Worm (Caenorhabditis elegans) whole organism, early embryonic: ENCODE results near the gene Y62H9A.16.

ENCODE experiments used
- aly-1 ChIP-seq: sonication (generic microtip); optimal IDR thresholded peaks from 2 replicates; lab custom pipeline; 2016; ENCODE audit warnings: missing genetic modification characterization, missing compliant biosample characterization
- ama-1 ChIP-seq: fragments of 150-350 bp; optimal IDR thresholded peaks from 2 replicates; lab custom pipeline; 2014
- ceh-13 ChIP-seq: fragments of 200-800 bp; sonication (Bioruptor generic); optimal IDR thresholded peaks from 2 replicates; lab custom pipeline; 2018; ENCODE audit warnings: mild to moderate bottlenecking, missing genetic modification characterization, missing compliant biosample characterization
- ets-7 ChIP-seq: sonication (generic microtip); optimal IDR thresholded peaks from 2 replicates; lab custom pipeline; 2016; ENCODE audit warnings: missing genotype, missing genetic modification characterization, missing compliant biosample characterization
- flt-1 ChIP-seq: fragments of 200-800 bp; sonication (Bioruptor generic); IDR thresholded peaks from 2 replicates; pipeline ENCODE4 v1.3.6; 2022; ENCODE audit warnings: missing genetic modification characterization, missing compliant biosample characterization
- hmbx-1 ChIP-seq: sonication (generic microtip); optimal IDR thresholded peaks from 2 replicates; lab custom pipeline; 2016; ENCODE audit warnings: mild to moderate bottlenecking, missing genetic modification characterization, missing compliant biosample characterization
- sea-1 ChIP-seq: fragments of 200-800 bp; sonication (Bioruptor generic); conservative IDR thresholded peaks from 2 replicates; pipeline ENCODE4 v1.3.6; 2022; ENCODE audit warnings: missing genetic modification characterization, missing compliant biosample characterization
- tbx-37 ChIP-seq: fragments of 200-800 bp; sonication (Bioruptor generic); conservative IDR thresholded peaks from 2 replicates; pipeline ENCODE4 v1.3.6; 2022; ENCODE audit warnings: missing genetic modification reagents, missing genetic modification characterization, missing compliant biosample characterization

- TF ChIP-seq hmbx-1 (tag; lab: Kevin White, UChicago) (no peak), flt-1 (GFP tag; lab: Robert Waterston, UW) (no peak), aly-1 (tag; lab: Kevin White, UChicago) (no peak), ama-1 (no peak), ets-7 (tag; lab: Kevin White, UChicago) (no peak), tbx-37 (GFP tag; lab: Robert Waterston, UW) (no peak), ceh-13 (no peak), sea-1 (GFP tag; lab: Robert Waterston, UW) (no peak)
These were observed 35.1 kb downstream of the Y62H9A.16 start, which contains the start of gene T08D10.4 for ce11 chrX:11953229-11953628.
